Fruit fly (Drosophila melanogaster) S2 (cell line): ENCODE data around the gene CG44141.
"Not testable (repeated sequence)": the region's sequence is repeated elsewhere in the genome, so short reads cannot be mapped to it uniquely, and the experiment has no call there.

Experiments used
- CG8478 ChIP-seq: fragments of >200 bp; optimal IDR thresholded peaks from 2 replicates; lab custom pipeline; 2018
- CTCF ChIP-seq, 2 experiments: fragments of >200 bp; optimal IDR thresholded peaks; 2 replicates each; lab custom pipeline; 2018

- TF ChIP-seq CG8478; CTCF (optimal IDR thresholded peaks at IDR 0.05; lab: Kevin White, UChicago): not testable (repeated sequence)
These were observed at the start of gene CG44141 for dm6 chr2L:15659374-15659773.
